Worm (Caenorhabditis elegans) whole organism, L4/young adult: ENCODE measurements around the gene glr-8.

Experiments
- W03F9.2 ChIP-seq: fragments of 150-350 bp; optimal IDR thresholded peaks from 2 replicates; lab custom pipeline; 2014; ENCODE audit warnings: missing biosample characterization, missing genetic modification characterization
- him-1 ChIP-seq: sonication (generic microtip); optimal IDR thresholded peaks from 2 replicates; lab custom pipeline; 2016; ENCODE audit warnings: missing genotype, missing genetic modification reagents, missing genetic modification characterization, missing compliant biosample characterization

- no peak for TF ChIP-seq him-1
- no peak for TF ChIP-seq W03F9.2
Observed at ce11 chrX:6551073-6551652, 45.4 kb downstream of the glr-8 start.
